Fruit fly (Drosophila melanogaster) whole organism, embryonic: ENCODE measurements around the gene sro.

Source experiments
- BtbVII ChIP-seq: fragments of 200-800 bp; sonication (Bioruptor generic); optimal IDR thresholded peaks from 3 replicates; lab custom pipeline; 2017; ENCODE audit warnings: missing biosample characterization, mild to moderate bottlenecking, missing genetic modification characterization
- CG10274 ChIP-seq: fragments of 200-800 bp; sonication (Bioruptor generic); optimal IDR thresholded peaks from 3 replicates; lab custom pipeline; 2017; ENCODE audit warnings: missing biosample characterization, mild to moderate bottlenecking, missing genetic modification characterization
- CG10321 ChIP-seq: fragments of 200-800 bp; sonication (Bioruptor generic); IDR thresholded peaks from 2 replicates; pipeline ENCODE4 v1.3.6; 2022; ENCODE audit warnings: missing biosample characterization, missing genetic modification characterization
- CG10979 ChIP-seq: fragments of 200-800 bp; sonication (Bioruptor generic); optimal IDR thresholded peaks from 2 replicates; lab custom pipeline; 2018; ENCODE audit warnings: missing biosample characterization, mild to moderate bottlenecking, missing genetic modification characterization, moderate library complexity
- CG12104 ChIP-seq: fragments of 200-800 bp; sonication (Bioruptor generic); optimal IDR thresholded peaks from 3 replicates; lab custom pipeline; 2016; ENCODE audit warnings: missing biosample characterization, missing genetic modification characterization
- CG1233 ChIP-seq: fragments of 200-800 bp; sonication (Bioruptor generic); optimal IDR thresholded peaks from 4 replicates; lab custom pipeline; 2018; ENCODE audit warnings: missing biosample characterization, mild to moderate bottlenecking, missing genetic modification characterization
- CG15479 ChIP-seq: fragments of 200-800 bp; sonication (Bioruptor generic); optimal IDR thresholded peaks from 3 replicates; lab custom pipeline; 2019; ENCODE audit warnings: missing biosample characterization, mild to moderate bottlenecking, missing genetic modification characterization, moderate library complexity
- CG1602 ChIP-seq: fragments of 200-800 bp; sonication (Bioruptor generic); optimal IDR thresholded peaks from 3 replicates; lab custom pipeline; 2016; ENCODE audit warnings: missing biosample characterization, missing genetic modification characterization
- CG1792 ChIP-seq: fragments of 200-800 bp; sonication (Bioruptor generic); optimal IDR thresholded peaks from 2 replicates; lab custom pipeline; 2016; ENCODE audit warnings: missing biosample characterization, missing genetic modification characterization
- CG18476 ChIP-seq: fragments of 200-800 bp; sonication (Bioruptor generic); optimal IDR thresholded peaks from 2 replicates; lab custom pipeline; 2016; ENCODE audit warnings: missing biosample characterization, mild to moderate bottlenecking, missing genetic modification characterization
- CG18599 ChIP-seq: fragments of 200-800 bp; sonication (Bioruptor generic); optimal IDR thresholded peaks from 3 replicates; lab custom pipeline; 2017; ENCODE audit warnings: missing biosample characterization, missing genetic modification characterization, mild to moderate bottlenecking, moderate library complexity, missing genetic modification reagents
- CG2678 ChIP-seq: fragments of 200-800 bp; sonication (Bioruptor generic); optimal IDR thresholded peaks from 3 replicates; lab custom pipeline; 2019; ENCODE audit warnings: missing biosample characterization, mild to moderate bottlenecking, missing genetic modification characterization, moderate library complexity
- CG31441 ChIP-seq: fragments of 200-800 bp; sonication (Bioruptor generic); IDR thresholded peaks from 2 replicates; pipeline ENCODE4 v1.3.6; 2022; ENCODE audit warnings: missing biosample characterization, missing genetic modification characterization
- CG33557 ChIP-seq: fragments of 200-800 bp; sonication (Bioruptor generic); optimal IDR thresholded peaks from 2 replicates; lab custom pipeline; 2019; ENCODE audit warnings: missing biosample characterization, mild to moderate bottlenecking, missing genetic modification characterization, moderate library complexity
- CG3838 ChIP-seq: fragments of 200-800 bp; sonication (Bioruptor generic); optimal IDR thresholded peaks from 3 replicates; lab custom pipeline; 2016; ENCODE audit warnings: missing biosample characterization, missing genetic modification characterization
- CG4854 ChIP-seq: fragments of 200-800 bp; sonication (Bioruptor generic); optimal IDR thresholded peaks from 2 replicates; lab custom pipeline; 2016; ENCODE audit warnings: missing biosample characterization, missing genetic modification characterization, inconsistent platforms
- CG6765 ChIP-seq: fragments of 200-800 bp; sonication (Bioruptor generic); optimal IDR thresholded peaks from 3 replicates; lab custom pipeline; 2017; ENCODE audit warnings: missing biosample characterization, mild to moderate bottlenecking, missing genetic modification characterization
- CG7745 ChIP-seq: fragments of 200-800 bp; sonication (Bioruptor generic); optimal IDR thresholded peaks from 2 replicates; lab custom pipeline; 2018; ENCODE audit warnings: missing biosample characterization, mild to moderate bottlenecking, missing genetic modification characterization, moderate library complexity
- CG8290 ChIP-seq, 3 experiments: fragments of 200-800 bp; sonication (Bioruptor generic); optimal IDR thresholded peaks; 2 replicates each; lab custom pipeline; 2016 to 2019; ENCODE audit warnings: missing biosample characterization in 3 of 3, missing genetic modification characterization in 3 of 3, mild to moderate bottlenecking in 2 of 3, moderate library complexity in 1 of 3
- Camta ChIP-seq: fragments of 200-800 bp; sonication (Bioruptor generic); optimal IDR thresholded peaks from 2 replicates; lab custom pipeline; 2016; ENCODE audit warnings: missing biosample characterization, missing genetic modification characterization
- CoRest ChIP-seq: fragments of 200-800 bp; sonication (Bioruptor generic); optimal IDR thresholded peaks from 3 replicates; lab custom pipeline; 2018; ENCODE audit warnings: missing biosample characterization, mild to moderate bottlenecking, missing genetic modification characterization, moderate library complexity
- D19B ChIP-seq: fragments of 200-800 bp; sonication (Bioruptor generic); optimal IDR thresholded peaks from 2 replicates; lab custom pipeline; 2017; ENCODE audit warnings: missing biosample characterization, mild to moderate bottlenecking, missing genetic modification characterization
- HLH4C ChIP-seq: fragments of 200-800 bp; sonication (Bioruptor generic); IDR thresholded peaks from 3 replicates; pipeline ENCODE4 v1.3.6; 2022; ENCODE audit warnings: missing biosample characterization, missing genetic modification characterization; ENCODE audit not compliant: partially characterized antibody
- NC2α ChIP-seq: fragments of 200-800 bp; sonication (Bioruptor generic); optimal IDR thresholded peaks from 2 replicates; lab custom pipeline; 2016; ENCODE audit warnings: missing biosample characterization, missing genetic modification characterization
- NC2β ChIP-seq: fragments of 200-800 bp; sonication (Bioruptor generic); optimal IDR thresholded peaks from 2 replicates; lab custom pipeline; 2016; ENCODE audit warnings: missing biosample characterization, missing genetic modification characterization
- Rx ChIP-seq: fragments of 200-800 bp; sonication (Bioruptor generic); IDR thresholded peaks from 2 replicates; pipeline ENCODE4 v1.3.6; 2022; ENCODE audit warnings: missing biosample characterization, missing genetic modification characterization
- ase ChIP-seq: fragments of 200-800 bp; sonication (Bioruptor generic); IDR thresholded peaks from 3 replicates; pipeline ENCODE4 v1.3.6; 2022; ENCODE audit warnings: missing biosample characterization, missing genetic modification characterization
- az2 ChIP-seq: fragments of 200-800 bp; sonication (Bioruptor generic); optimal IDR thresholded peaks from 3 replicates; lab custom pipeline; 2016; ENCODE audit warnings: missing biosample characterization, missing genetic modification characterization
- bbx ChIP-seq: fragments of 200-800 bp; sonication (Bioruptor generic); IDR thresholded peaks from 2 replicates; pipeline ENCODE4 v1.3.6; 2022; ENCODE audit warnings: missing biosample characterization, missing genetic modification characterization; ENCODE audit not compliant: partially characterized antibody
- cad ChIP-seq: fragments of >200 bp; optimal IDR thresholded peaks from 2 replicates; lab custom pipeline; 2017; ENCODE audit warnings: missing biosample characterization, missing genetic modification characterization
- cas ChIP-seq: fragments of 200-800 bp; sonication (Bioruptor generic); IDR thresholded peaks from 2 replicates; pipeline ENCODE4 v1.3.6; 2022; ENCODE audit warnings: missing biosample characterization, missing genetic modification characterization
- crp ChIP-seq, 2 experiments: fragments of 200-800 bp; sonication (Bioruptor generic); optimal IDR thresholded peaks; 2 replicates in 1 of 2; 3 replicates in 1 of 2; lab custom pipeline; 2017; ENCODE audit warnings: missing biosample characterization in 2 of 2, missing genetic modification characterization in 2 of 2, mild to moderate bottlenecking in 1 of 2, moderate library complexity in 1 of 2
- dati ChIP-seq: fragments of 200-800 bp; sonication (Bioruptor generic); IDR thresholded peaks from 2 replicates; pipeline ENCODE4 v1.3.6; 2022; ENCODE audit warnings: missing biosample characterization, missing genetic modification characterization
- disco-r ChIP-seq: fragments of 200-800 bp; sonication (Bioruptor generic); optimal IDR thresholded peaks from 2 replicates; lab custom pipeline; 2016; ENCODE audit warnings: missing biosample characterization, missing genetic modification characterization
- fd96Cb ChIP-seq: fragments of 200-800 bp; sonication (Bioruptor generic); optimal IDR thresholded peaks from 2 replicates; lab custom pipeline; 2018; ENCODE audit warnings: missing biosample characterization, mild to moderate bottlenecking, missing genetic modification characterization, moderate library complexity
- ftz-f1 ChIP-seq: fragments of 200-800 bp; sonication (Bioruptor generic); optimal IDR thresholded peaks from 2 replicates; lab custom pipeline; 2016; ENCODE audit warnings: missing biosample characterization, missing genetic modification characterization
- gfzf ChIP-seq: fragments of 200-800 bp; sonication (Bioruptor generic); optimal IDR thresholded peaks from 2 replicates; lab custom pipeline; 2016; ENCODE audit warnings: missing biosample characterization, mild to moderate bottlenecking, missing genetic modification characterization, moderate library complexity
- grau ChIP-seq: fragments of 200-800 bp; optimal IDR thresholded peaks from 3 replicates; lab custom pipeline; 2019; ENCODE audit warnings: missing biosample characterization, mild to moderate bottlenecking, missing genetic modification characterization, moderate library complexity
- ham ChIP-seq: fragments of 200-800 bp; sonication (Bioruptor generic); IDR thresholded peaks from 2 replicates; pipeline ENCODE4 v1.3.6; 2022; ENCODE audit warnings: missing biosample characterization, missing genetic modification characterization
- inv ChIP-seq: fragments of 200-800 bp; sonication (Bioruptor generic); IDR thresholded peaks from 2 replicates; pipeline ENCODE4 v1.3.6; 2022; ENCODE audit warnings: missing biosample characterization, missing genetic modification characterization; ENCODE audit not compliant: partially characterized antibody
- lov ChIP-seq, 2 experiments: fragments of 200-800 bp in 1 of 2; fragments of >200 bp in 1 of 2; sonication (Bioruptor generic) in 1 of 2; IDR thresholded peaks in 1 of 2; optimal IDR thresholded peaks in 1 of 2; 2 replicates in 1 of 2; 3 replicates in 1 of 2; pipeline versions ENCODE4 v1.3.6 to Lab custom; 2017 to 2022; ENCODE audit warnings: missing biosample characterization in 1 of 2, missing genetic modification characterization in 1 of 2
- luna ChIP-seq: fragments of 200-800 bp; sonication (Bioruptor generic); optimal IDR thresholded peaks from 2 replicates; lab custom pipeline; 2016; ENCODE audit warnings: missing biosample characterization, missing genetic modification characterization
- maf-S ChIP-seq: fragments of 200-800 bp; sonication (Bioruptor generic); optimal IDR thresholded peaks from 2 replicates; lab custom pipeline; 2016; ENCODE audit warnings: missing biosample characterization, missing genetic modification characterization
- mam ChIP-seq: fragments of 200-800 bp; sonication (Bioruptor generic); optimal IDR thresholded peaks from 3 replicates; lab custom pipeline; 2016; ENCODE audit warnings: missing biosample characterization, missing genetic modification characterization
- onecut ChIP-seq: fragments of 200-800 bp; sonication (Bioruptor generic); IDR thresholded peaks from 2 replicates; pipeline ENCODE4 v1.3.6; 2022; ENCODE audit warnings: missing biosample characterization, missing genetic modification characterization
- pzg ChIP-seq: fragments of 200-800 bp; sonication (Bioruptor generic); optimal IDR thresholded peaks from 3 replicates; lab custom pipeline; 2018; ENCODE audit warnings: missing biosample characterization, mild to moderate bottlenecking, missing genetic modification characterization, moderate library complexity
- repo ChIP-seq: fragments of 200-800 bp; sonication (Bioruptor generic); optimal IDR thresholded peaks from 2 replicates; lab custom pipeline; 2016; ENCODE audit warnings: missing biosample characterization, missing genetic modification characterization
- row ChIP-seq: fragments of 200-800 bp; sonication (Bioruptor generic); IDR thresholded peaks from 3 replicates; pipeline ENCODE4 v1.3.6; 2022; ENCODE audit warnings: missing biosample characterization, missing genetic modification characterization
- tgo ChIP-seq: fragments of 200-800 bp; sonication (Bioruptor generic); IDR thresholded peaks from 3 replicates; pipeline ENCODE4 v1.3.6; 2022; ENCODE audit warnings: missing biosample characterization, missing genetic modification characterization
- trh ChIP-seq: fragments of 200-800 bp; sonication (Bioruptor generic); optimal IDR thresholded peaks from 2 replicates; lab custom pipeline; 2016; ENCODE audit warnings: missing biosample characterization, missing genetic modification characterization
- usp ChIP-seq: fragments of >200 bp; optimal IDR thresholded peaks from 2 replicates; lab custom pipeline; 2017; ENCODE audit warnings: missing biosample characterization, missing genetic modification characterization

The sro gene

DNA sequence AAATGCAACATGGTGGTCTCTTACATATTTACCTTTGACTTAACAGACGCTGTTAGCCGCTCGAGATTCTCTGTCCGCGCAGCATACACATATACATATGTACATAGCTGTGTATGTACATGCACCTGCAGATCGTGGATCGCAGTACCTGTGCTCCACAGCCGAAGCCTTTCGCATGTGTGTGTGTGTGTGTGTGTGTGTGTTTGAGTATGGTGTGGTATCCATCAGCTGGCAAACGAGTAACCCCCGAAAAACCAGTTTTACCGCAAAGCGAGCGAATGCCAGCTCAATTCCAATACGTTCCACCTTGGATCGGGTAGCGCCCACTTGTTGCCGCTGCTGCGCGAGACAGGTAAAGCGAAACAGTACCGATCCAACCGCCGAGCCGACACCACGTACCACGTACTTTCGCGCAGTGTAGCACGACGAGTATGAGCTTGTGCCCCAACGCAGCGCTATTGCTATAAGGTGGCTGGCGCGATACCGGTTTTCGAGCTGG lies 46.9 kb downstream of the sro start, which contains the start of gene Cad99C (continued):
- TF ChIP-seq luna, result no peak
- no peak for TF ChIP-seq CG2678 (tag; lab: Kevin White, UChicago)
- TF ChIP-seq CG10274 (GFP tag; lab: Kevin White, UChicago), result no peak
- no peak for TF ChIP-seq onecut (GFP tag; lab: Robert Waterston, UW)
- no peak for TF ChIP-seq CG10321 (GFP tag; lab: Robert Waterston, UW)
- TF ChIP-seq CG12104 (GFP tag; lab: Kevin White, UChicago), result no peak
- no peak for TF ChIP-seq repo (GFP tag; lab: Kevin White, UChicago)
- no peak for TF ChIP-seq cad
- no peak for TF ChIP-seq BtbVII (GFP tag; lab: Kevin White, UChicago)
- TF ChIP-seq lov (optimal IDR thresholded peaks at IDR 0.05; lab: Kevin White, UChicago), result no peak
- no peak for TF ChIP-seq lov (GFP tag; IDR thresholded peaks at IDR 0.05; lab: Robert Waterston, UW)
- no peak for TF ChIP-seq disco-r (GFP tag; lab: Kevin White, UChicago)
- TF ChIP-seq HLH4C (GFP tag; lab: Robert Waterston, UW), result no peak
- no peak for TF ChIP-seq ase (GFP tag; lab: Robert Waterston, UW)
- TF ChIP-seq CG3838 (GFP tag; lab: Kevin White, UChicago), result no peak
- TF ChIP-seq NC2β (GFP tag; lab: Kevin White, UChicago), result no peak
- no peak for TF ChIP-seq maf-S (GFP tag; lab: Kevin White, UChicago)
- TF ChIP-seq CoRest (tag; lab: Kevin White, UChicago), result no peak
- no peak for TF ChIP-seq CG1233 (GFP tag; lab: Kevin White, UChicago)
- no peak for TF ChIP-seq cas (GFP tag; lab: Robert Waterston, UW)
- TF ChIP-seq ftz-f1 (GFP tag; lab: Kevin White, UChicago), result peak; percentile 53
- TF ChIP-seq CG7745 (tag; lab: Kevin White, UChicago), result no peak
- TF ChIP-seq mam (GFP tag; lab: Kevin White, UChicago), result no peak
- TF ChIP-seq CG1602 (GFP tag; lab: Kevin White, UChicago), result no peak
- TF ChIP-seq inv (GFP tag; lab: Robert Waterston, UW), result no peak
- no peak for TF ChIP-seq trh
- TF ChIP-seq Camta, result no peak
- TF ChIP-seq NC2α (GFP tag; lab: Kevin White, UChicago), result peak; percentile 11
- TF ChIP-seq CG1792, result no peak
- TF ChIP-seq gfzf (GFP tag; lab: Kevin White, UChicago), result no peak
- TF ChIP-seq dati (GFP tag; lab: Robert Waterston, UW), result no peak
- no peak for TF ChIP-seq fd96Cb (tag; lab: Kevin White, UChicago)
- 0 out of 3 replicates have a peak, but pooled peaks have one; percentile 8 for TF ChIP-seq row (GFP tag; lab: Robert Waterston, UW)
- no peak for TF ChIP-seq pzg (GFP tag; lab: Kevin White, UChicago)
- TF ChIP-seq CG18599 (GFP tag; lab: Kevin White, UChicago), result no peak
- peak; percentile 57 for TF ChIP-seq bbx (GFP tag; lab: Robert Waterston, UW)
- no peak for TF ChIP-seq ham (GFP tag; lab: Robert Waterston, UW)
- TF ChIP-seq CG8290 (GFP tag; optimal IDR thresholded peaks at IDR 0.05; lab: Kevin White, UChicago), result no peak
- no peak for TF ChIP-seq CG8290 (tag; optimal IDR thresholded peaks at IDR 0.05; lab: Kevin White, UChicago)
- TF ChIP-seq Rx (GFP tag; lab: Robert Waterston, UW), result no peak
- TF ChIP-seq crp (GFP tag; optimal IDR thresholded peaks at IDR 0.05; lab: Kevin White, UChicago), result peak in 1 of 2 experiments; percentile 59
- TF ChIP-seq grau (tag; lab: Kevin White, UChicago), result no peak
- TF ChIP-seq CG31441 (GFP tag; lab: Robert Waterston, UW), result no peak
- TF ChIP-seq CG10979 (tag; lab: Kevin White, UChicago), result no peak
- TF ChIP-seq CG6765, result no peak
- no peak for TF ChIP-seq tgo
- no peak for TF ChIP-seq CG18476 (GFP tag; lab: Kevin White, UChicago)
- TF ChIP-seq CG4854 (GFP tag; lab: Kevin White, UChicago), result no peak
- no peak for TF ChIP-seq usp (GFP tag; lab: Kevin White, UChicago)
- no peak for TF ChIP-seq D19B (GFP tag; lab: Kevin White, UChicago)
- TF ChIP-seq CG15479, result no peak
- TF ChIP-seq az2 (GFP tag; lab: Kevin White, UChicago), result no peak
- no peak for TF ChIP-seq CG33557 (GFP tag; lab: Kevin White, UChicago)
